Fruit fly (Drosophila melanogaster) whole organism, embryonic: ENCODE measurements around the gene CG3348.
A peak's percentile ranks its signal among the peaks of the same experiment; 100 is the strongest.

Source experiments
- Ada2b ChIP-seq: fragments of 200-800 bp; sonication (Bioruptor generic); IDR thresholded peaks from 2 replicates; pipeline ENCODE4 v1.3.6; 2022; ENCODE audit warnings: missing biosample characterization, missing genetic modification characterization
- Atf6 ChIP-seq: fragments of 200-800 bp; sonication (Bioruptor generic); IDR thresholded peaks from 2 replicates; pipeline ENCODE4 v1.3.6; 2022; ENCODE audit warnings: missing biosample characterization, missing genetic modification characterization
- Bgb ChIP-seq: fragments of 200-800 bp; sonication (Bioruptor generic); IDR thresholded peaks from 2 replicates; pipeline ENCODE4 v1.3.6; 2022; ENCODE audit warnings: missing biosample characterization, missing genetic modification characterization; ENCODE audit not compliant: partially characterized antibody
- CG10321 ChIP-seq: fragments of 200-800 bp; sonication (Bioruptor generic); IDR thresholded peaks from 2 replicates; pipeline ENCODE4 v1.3.6; 2022; ENCODE audit warnings: missing biosample characterization, missing genetic modification characterization
- CG11723 ChIP-seq: fragments of 200-800 bp; sonication (Bioruptor generic); optimal IDR thresholded peaks from 2 replicates; lab custom pipeline; 2017; ENCODE audit warnings: missing biosample characterization, mild to moderate bottlenecking, missing genetic modification characterization
- CG12391 ChIP-seq: fragments of 200-800 bp; sonication (Bioruptor generic); optimal IDR thresholded peaks from 3 replicates; lab custom pipeline; 2018; ENCODE audit warnings: missing biosample characterization, mild to moderate bottlenecking, missing genetic modification characterization, moderate library complexity
- CG12942 ChIP-seq: fragments of 200-800 bp; sonication (Bioruptor generic); optimal IDR thresholded peaks from 3 replicates; lab custom pipeline; 2016; ENCODE audit warnings: missing biosample characterization, missing genetic modification characterization
- CG14014 ChIP-seq: fragments of 200-800 bp; sonication (Bioruptor generic); IDR thresholded peaks from 2 replicates; pipeline ENCODE4 v1.3.6; 2022; ENCODE audit warnings: missing biosample characterization, missing genetic modification characterization
- CG15269 ChIP-seq: fragments of 200-800 bp; sonication (Bioruptor generic); optimal IDR thresholded peaks from 2 replicates; lab custom pipeline; 2018; ENCODE audit warnings: missing biosample characterization, mild to moderate bottlenecking, missing genetic modification characterization, moderate library complexity
- CG16815 ChIP-seq: fragments of 200-800 bp; sonication (Bioruptor generic); optimal IDR thresholded peaks from 3 replicates; lab custom pipeline; 2017; ENCODE audit warnings: missing biosample characterization, mild to moderate bottlenecking, missing genetic modification characterization
- CG17359 ChIP-seq: fragments of 200-800 bp; sonication (Bioruptor generic); optimal IDR thresholded peaks from 3 replicates; lab custom pipeline; 2018; ENCODE audit warnings: missing biosample characterization, mild to moderate bottlenecking, missing genetic modification characterization, moderate library complexity
- CG18011 ChIP-seq: fragments of 200-800 bp; sonication (Bioruptor generic); optimal IDR thresholded peaks from 2 replicates; lab custom pipeline; 2017; ENCODE audit warnings: missing biosample characterization, missing genetic modification characterization, mild to moderate bottlenecking, moderate library complexity, missing genotype
- CG2202 ChIP-seq: fragments of 200-800 bp; sonication (Bioruptor generic); optimal IDR thresholded peaks from 2 replicates; lab custom pipeline; 2018; ENCODE audit warnings: missing biosample characterization, mild to moderate bottlenecking, missing genetic modification characterization
- CG2678 ChIP-seq: fragments of 200-800 bp; sonication (Bioruptor generic); optimal IDR thresholded peaks from 3 replicates; lab custom pipeline; 2019; ENCODE audit warnings: missing biosample characterization, mild to moderate bottlenecking, missing genetic modification characterization, moderate library complexity
- CG2712 ChIP-seq: fragments of 200-800 bp; optimal IDR thresholded peaks from 3 replicates; lab custom pipeline; 2019; ENCODE audit warnings: missing biosample characterization, mild to moderate bottlenecking, missing genetic modification characterization, moderate library complexity
- CG32772 ChIP-seq: fragments of 200-800 bp; sonication (Bioruptor generic); IDR thresholded peaks from 2 replicates; pipeline ENCODE4 v1.3.6; 2022; ENCODE audit warnings: missing biosample characterization, missing genetic modification characterization
- CG42726 ChIP-seq: fragments of 200-800 bp; sonication (Bioruptor generic); IDR thresholded peaks from 2 replicates; pipeline ENCODE4 v1.3.6; 2022; ENCODE audit warnings: missing biosample characterization, missing genetic modification characterization; ENCODE audit not compliant: partially characterized antibody
- CG4424 ChIP-seq: fragments of 200-800 bp; sonication (Bioruptor generic); optimal IDR thresholded peaks from 3 replicates; lab custom pipeline; 2016; ENCODE audit warnings: missing biosample characterization, missing genetic modification characterization
- CG4730 ChIP-seq: fragments of 200-800 bp; sonication (Bioruptor generic); IDR thresholded peaks from 2 replicates; pipeline ENCODE4 v1.3.6; 2022; ENCODE audit warnings: missing biosample characterization, missing genetic modification characterization
- CG7745 ChIP-seq: fragments of 200-800 bp; sonication (Bioruptor generic); optimal IDR thresholded peaks from 2 replicates; lab custom pipeline; 2018; ENCODE audit warnings: missing biosample characterization, mild to moderate bottlenecking, missing genetic modification characterization, moderate library complexity
- CG7786 ChIP-seq: fragments of 200-800 bp; sonication (Bioruptor generic); optimal IDR thresholded peaks from 2 replicates; lab custom pipeline; 2016; ENCODE audit warnings: missing biosample characterization, missing genetic modification characterization
- Lpt ChIP-seq: fragments of >200 bp; optimal IDR thresholded peaks from 2 replicates; lab custom pipeline; 2018; ENCODE audit warnings: missing biosample characterization, missing genetic modification characterization
- MTF-1 ChIP-seq: fragments of 200-800 bp; sonication (Bioruptor generic); optimal IDR thresholded peaks from 2 replicates; lab custom pipeline; 2018; ENCODE audit warnings: missing biosample characterization, mild to moderate bottlenecking, missing genetic modification characterization, borderline replicate concordance
- Med ChIP-seq: fragments of 200-800 bp; sonication (Bioruptor generic); peaks from one replicate; lab custom pipeline; 2016; ENCODE audit warnings: missing biosample characterization, missing genetic modification characterization, mild to moderate bottlenecking, inconsistent platforms, moderate library complexity
- Nf-YA ChIP-seq: fragments of 200-800 bp; sonication (Bioruptor generic); IDR thresholded peaks from 2 replicates; pipeline ENCODE4 v1.3.6; 2022; ENCODE audit warnings: missing biosample characterization, missing genetic modification characterization
- NfI ChIP-seq: fragments of 200-800 bp; sonication (Bioruptor generic); optimal IDR thresholded peaks from 3 replicates; lab custom pipeline; 2018; ENCODE audit warnings: missing biosample characterization, mild to moderate bottlenecking, missing genetic modification characterization, moderate library complexity
- Rx ChIP-seq: fragments of 200-800 bp; sonication (Bioruptor generic); IDR thresholded peaks from 2 replicates; pipeline ENCODE4 v1.3.6; 2022; ENCODE audit warnings: missing biosample characterization, missing genetic modification characterization
- ab ChIP-seq: fragments of 200-800 bp; sonication (Bioruptor generic); optimal IDR thresholded peaks from 2 replicates; lab custom pipeline; 2016; ENCODE audit warnings: missing biosample characterization, missing genetic modification characterization
- ac ChIP-seq: fragments of 200-800 bp; sonication (Bioruptor generic); optimal IDR thresholded peaks from 3 replicates; lab custom pipeline; 2017; ENCODE audit warnings: missing biosample characterization, mild to moderate bottlenecking, missing genetic modification characterization
- az2 ChIP-seq: fragments of 200-800 bp; sonication (Bioruptor generic); optimal IDR thresholded peaks from 3 replicates; lab custom pipeline; 2016; ENCODE audit warnings: missing biosample characterization, missing genetic modification characterization
- bowl ChIP-seq: fragments of 200-800 bp; sonication (Bioruptor generic); IDR thresholded peaks from 2 replicates; pipeline ENCODE4 v1.3.6; 2022; ENCODE audit warnings: missing biosample characterization, missing genetic modification characterization
- chif ChIP-seq, 2 experiments: fragments of 200-800 bp; sonication (Bioruptor generic); optimal IDR thresholded peaks; 3 replicates each; lab custom pipeline; 2016; ENCODE audit warnings: missing biosample characterization in 2 of 2, missing genetic modification characterization in 2 of 2
- cwo ChIP-seq: fragments of 200-800 bp; sonication (Bioruptor generic); optimal IDR thresholded peaks from 3 replicates; lab custom pipeline; 2017; ENCODE audit warnings: missing biosample characterization, missing genetic modification characterization, mild to moderate bottlenecking, moderate library complexity, missing genetic modification reagents
- disco-r ChIP-seq: fragments of 200-800 bp; sonication (Bioruptor generic); optimal IDR thresholded peaks from 2 replicates; lab custom pipeline; 2016; ENCODE audit warnings: missing biosample characterization, missing genetic modification characterization
- fd64A ChIP-seq: fragments of 200-800 bp; sonication (Bioruptor generic); optimal IDR thresholded peaks from 3 replicates; lab custom pipeline; 2018; ENCODE audit warnings: missing biosample characterization, mild to moderate bottlenecking, missing genetic modification characterization
- ftz-f1 ChIP-seq: fragments of 200-800 bp; sonication (Bioruptor generic); optimal IDR thresholded peaks from 2 replicates; lab custom pipeline; 2016; ENCODE audit warnings: missing biosample characterization, missing genetic modification characterization
- fu2 ChIP-seq: fragments of 200-800 bp; sonication (Bioruptor generic); optimal IDR thresholded peaks from 2 replicates; lab custom pipeline; 2016; ENCODE audit warnings: missing biosample characterization, missing genetic modification characterization
- grn ChIP-seq: fragments of 200-800 bp; sonication (Bioruptor generic); optimal IDR thresholded peaks from 3 replicates; lab custom pipeline; 2017; ENCODE audit warnings: missing biosample characterization, missing genetic modification characterization
- ken ChIP-seq: fragments of 200-800 bp; sonication (Bioruptor generic); IDR thresholded peaks from 3 replicates; pipeline ENCODE4 v1.3.6; 2022; ENCODE audit warnings: missing biosample characterization, missing genetic modification characterization
- kni ChIP-seq: fragments of 200-800 bp; sonication (Bioruptor generic); optimal IDR thresholded peaks from 3 replicates; lab custom pipeline; 2017; ENCODE audit warnings: mild to moderate bottlenecking, missing biosample characterization, missing genetic modification reagents, missing genetic modification characterization
- lilli ChIP-seq: fragments of 200-800 bp; sonication (Bioruptor generic); optimal IDR thresholded peaks from 3 replicates; lab custom pipeline; 2016; ENCODE audit warnings: missing biosample characterization, missing genetic modification characterization
- lov ChIP-seq, 2 experiments: fragments of 200-800 bp in 1 of 2; fragments of >200 bp in 1 of 2; sonication (Bioruptor generic) in 1 of 2; IDR thresholded peaks in 1 of 2; optimal IDR thresholded peaks in 1 of 2; 2 replicates in 1 of 2; 3 replicates in 1 of 2; pipeline versions ENCODE4 v1.3.6 to Lab custom; 2017 to 2022; ENCODE audit warnings: missing biosample characterization in 1 of 2, missing genetic modification characterization in 1 of 2
- pho ChIP-seq: fragments of 200-800 bp; sonication (Bioruptor generic); optimal IDR thresholded peaks from 2 replicates; lab custom pipeline; 2016; ENCODE audit warnings: missing biosample characterization, missing genetic modification characterization
- psq ChIP-seq: fragments of 200-800 bp; sonication (Bioruptor generic); optimal IDR thresholded peaks from 2 replicates; lab custom pipeline; 2017; ENCODE audit warnings: missing biosample characterization, missing genetic modification characterization
- pzg ChIP-seq: fragments of 200-800 bp; sonication (Bioruptor generic); optimal IDR thresholded peaks from 3 replicates; lab custom pipeline; 2018; ENCODE audit warnings: missing biosample characterization, mild to moderate bottlenecking, missing genetic modification characterization, moderate library complexity
- sens-2 ChIP-seq: fragments of 200-800 bp; sonication (Bioruptor generic); IDR thresholded peaks from 2 replicates; pipeline ENCODE4 v1.3.6; 2022; ENCODE audit warnings: missing biosample characterization, missing genetic modification characterization
- slp2 ChIP-seq: fragments of 200-800 bp; sonication (Bioruptor generic); optimal IDR thresholded peaks from 2 replicates; lab custom pipeline; 2016; ENCODE audit warnings: missing biosample characterization, missing genetic modification characterization
- tap ChIP-seq: fragments of 200-800 bp; optimal IDR thresholded peaks from 3 replicates; lab custom pipeline; 2019; ENCODE audit warnings: missing biosample characterization, mild to moderate bottlenecking, missing genetic modification characterization, moderate library complexity
- tgo ChIP-seq: fragments of 200-800 bp; sonication (Bioruptor generic); IDR thresholded peaks from 3 replicates; pipeline ENCODE4 v1.3.6; 2022; ENCODE audit warnings: missing biosample characterization, missing genetic modification characterization
- tio ChIP-seq: fragments of 200-800 bp; sonication (Bioruptor generic); optimal IDR thresholded peaks from 2 replicates; lab custom pipeline; 2017; ENCODE audit warnings: missing biosample characterization, missing genetic modification characterization, inconsistent platforms
- unpg ChIP-seq: fragments of 200-800 bp; sonication (Bioruptor generic); optimal IDR thresholded peaks from 3 replicates; lab custom pipeline; 2018; ENCODE audit warnings: missing biosample characterization, mild to moderate bottlenecking, missing genetic modification characterization, moderate library complexity

Gene CG3348

dm6 chr3R:27289638-27290037 lies 2.4 kb downstream of the CG3348 start (continued):
- TF ChIP-seq Nf-YA (no peak), CG18011 (GFP tag; lab: Kevin White, UChicago) (no peak), CG2678 (peak; percentile 69), CG7786 (GFP tag; lab: Kevin White, UChicago) (peak; percentile 30), fu2 (no peak), CG12391 (tag; lab: Kevin White, UChicago) (peak; percentile 42), pho (peak; percentile 12), CG7745 (no peak), cwo (GFP tag; lab: Kevin White, UChicago) (peak; percentile 56), ftz-f1 (no peak), az2 (GFP tag; lab: Kevin White, UChicago) (peak; percentile 34), psq (GFP tag; lab: Kevin White, UChicago) (no peak), slp2 (no peak), CG32772 (GFP tag; lab: Robert Waterston, UW) (peak; percentile 18; the same call in 1 of the 2 replicates), CG10321 (GFP tag; lab: Robert Waterston, UW) (no peak), CG2202 (tag; lab: Kevin White, UChicago) (no peak), bowl (GFP tag; lab: Robert Waterston, UW) (no peak), lilli (peak; percentile 37), Atf6 (GFP tag; lab: Robert Waterston, UW) (0 out of 2 replicates have a peak, but pooled peaks have one; percentile 24), sens-2 (no peak), ken (GFP tag; lab: Robert Waterston, UW) (no peak), CG16815 (GFP tag; lab: Kevin White, UChicago) (peak; percentile 13), CG4424 (GFP tag; lab: Kevin White, UChicago) (peak; percentile 14), ac (GFP tag; lab: Kevin White, UChicago) (no peak), MTF-1 (GFP tag; lab: Kevin White, UChicago) (no peak), ab (GFP tag; lab: Kevin White, UChicago) (no peak), kni (GFP tag; lab: Kevin White, UChicago) (no peak), chif (GFP tag; optimal IDR thresholded peaks at IDR 0.05; lab: Kevin White, UChicago) (no peak), disco-r (GFP tag; lab: Kevin White, UChicago) (no peak), tap (tag; lab: Kevin White, UChicago) (no peak), Lpt (GFP tag; lab: Kevin White, UChicago) (no peak), CG4730 (no peak), CG11723 (GFP tag; lab: Kevin White, UChicago) (peak; percentile 11), Rx (no peak), unpg (GFP tag; lab: Kevin White, UChicago) (peak; percentile 54), lov (optimal IDR thresholded peaks at IDR 0.05; lab: Kevin White, UChicago) (no peak), lov (GFP tag; IDR thresholded peaks at IDR 0.05; lab: Robert Waterston, UW) (no peak), CG14014 (GFP tag; lab: Robert Waterston, UW) (0 out of 2 replicates have a peak, but pooled peaks have one; percentile 35), tgo (GFP tag; lab: Robert Waterston, UW) (no peak; the same call in 2 of the 3 replicates), CG17359 (tag; lab: Kevin White, UChicago) (peak; percentile 48), CG2712 (peak; percentile 62), Ada2b (GFP tag; lab: Robert Waterston, UW) (0 out of 2 replicates have a peak, but pooled peaks have one; percentile 12), grn (GFP tag; lab: Kevin White, UChicago) (no peak), fd64A (GFP tag; lab: Kevin White, UChicago) (no peak), CG12942 (GFP tag; lab: Kevin White, UChicago) (no peak), CG42726 (GFP tag; lab: Robert Waterston, UW) (no peak), NfI (GFP tag; lab: Kevin White, UChicago) (peak; percentile 29), pzg (GFP tag; lab: Kevin White, UChicago) (no peak), Bgb (no peak), CG15269 (tag; lab: Kevin White, UChicago) (peak; percentile 32), tio (GFP tag; lab: Kevin White, UChicago) (no peak), Med (GFP tag; lab: Kevin White, UChicago) (peak; percentile 93)
